Fruit fly (Drosophila melanogaster): ENCODE data around the gene CG8833.

The CG8833 gene

DNA sequence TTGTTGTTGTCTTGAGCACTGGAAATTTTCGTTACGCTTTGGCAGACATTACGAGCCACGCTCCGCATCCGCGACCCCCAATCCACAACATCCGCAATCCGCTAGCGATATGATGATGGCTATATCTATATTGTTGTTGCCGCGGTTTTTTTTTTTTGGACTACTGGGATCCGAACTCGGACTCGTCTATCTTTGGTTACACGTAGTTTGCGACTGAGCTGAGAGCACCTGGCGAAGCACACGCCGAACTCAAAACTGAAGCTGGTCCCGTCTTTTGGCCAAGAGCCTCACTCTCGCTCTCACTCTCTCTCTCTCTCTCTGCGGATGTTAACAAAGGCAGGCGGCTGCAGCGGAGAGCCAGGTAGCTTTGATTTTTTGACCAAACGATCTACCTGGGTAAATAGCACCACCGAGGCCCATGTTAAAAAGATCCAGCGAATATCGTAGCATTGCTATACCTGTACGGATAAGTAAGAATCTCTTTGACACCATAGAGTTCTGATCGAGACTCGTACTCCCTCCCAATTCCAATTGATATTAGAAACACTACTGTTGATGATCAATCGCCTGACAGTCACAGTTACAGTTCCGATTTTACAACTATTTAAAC, 3.6 kb downstream of the CG8833 start, which contains the start of gene Rgl (continued):
- TF ChIP-seq CG15479 (GFP tag; optimal IDR thresholded peaks at IDR 0.05): peak; percentile 48
- no peak for TF ChIP-seq br (optimal IDR thresholded peaks at IDR 0.05)
- TF ChIP-seq Meics (GFP tag; optimal IDR thresholded peaks at IDR 0.05): no peak
- no peak for TF ChIP-seq E2f1 (GFP tag; IDR thresholded peaks at IDR 0.05)
- no peak for TF ChIP-seq row (GFP tag; IDR thresholded peaks at IDR 0.05)
- TF ChIP-seq CG4282 (GFP tag; optimal IDR thresholded peaks at IDR 0.05): no peak
- TF ChIP-seq Camta (GFP tag; optimal IDR thresholded peaks at IDR 0.05): no peak
- no peak for TF ChIP-seq CG2116 (GFP tag; optimal IDR thresholded peaks at IDR 0.05)
- TF ChIP-seq fd96Cb (tag; optimal IDR thresholded peaks at IDR 0.05): no peak
- TF ChIP-seq bsh (GFP tag; optimal IDR thresholded peaks at IDR 0.05): no peak
- no peak for TF ChIP-seq sug (tag; optimal IDR thresholded peaks at IDR 0.05)
- no peak for TF ChIP-seq tx (GFP tag; optimal IDR thresholded peaks at IDR 0.05)
- TF ChIP-seq gcm (GFP tag; optimal IDR thresholded peaks at IDR 0.05): no peak
- no peak for TF ChIP-seq CG15601 (tag; optimal IDR thresholded peaks at IDR 0.05)
- TF ChIP-seq Oaz (GFP tag; IDR thresholded peaks at IDR 0.05): no peak
- no peak for TF ChIP-seq CG33557 (GFP tag; optimal IDR thresholded peaks at IDR 0.05)
- no peak for TF ChIP-seq hb (GFP tag; IDR thresholded peaks at IDR 0.05; ENCODE audit: partially characterized antibody)
- TF ChIP-seq CG11723 (GFP tag; optimal IDR thresholded peaks at IDR 0.05): no peak
- no peak for TF ChIP-seq Sin3A (optimal IDR thresholded peaks at IDR 0.05)
- TF ChIP-seq repo (GFP tag; optimal IDR thresholded peaks at IDR 0.05): no peak
- no peak for TF ChIP-seq CG9215 (GFP tag; IDR thresholded peaks at IDR 0.05)
- TF ChIP-seq CG2678 (tag; optimal IDR thresholded peaks at IDR 0.05): no peak
- TF ChIP-seq ci (GFP tag; IDR thresholded peaks at IDR 0.05): peak; percentile 54; the same call in 1 of the 3 replicates
- no peak for TF ChIP-seq Doc3 (GFP tag; IDR thresholded peaks at IDR 0.05; ENCODE audit: partially characterized antibody)
- TF ChIP-seq tio (GFP tag; optimal IDR thresholded peaks at IDR 0.05): no peak
- no peak for TF ChIP-seq H15 (GFP tag; IDR thresholded peaks at IDR 0.05)
- TF ChIP-seq pros (GFP tag; optimal IDR thresholded peaks at IDR 0.05): peak; percentile 27
- TF ChIP-seq hth (optimal IDR thresholded peaks at IDR 0.05): no peak
- no peak for TF ChIP-seq CG6254 (GFP tag; optimal IDR thresholded peaks at IDR 0.05)
- TF ChIP-seq fd64A (GFP tag; optimal IDR thresholded peaks at IDR 0.05): no peak
- peak; percentile 72 for TF ChIP-seq nom (GFP tag; optimal IDR thresholded peaks at IDR 0.05)
- no peak for TF ChIP-seq CG30020 (tag; optimal IDR thresholded peaks at IDR 0.05)
- TF ChIP-seq HHEX (GFP tag; optimal IDR thresholded peaks at IDR 0.05): no peak
- TF ChIP-seq seq (GFP tag; IDR thresholded peaks at IDR 0.05): no peak
- peak; percentile 93 for TF ChIP-seq sqz (GFP tag; optimal IDR thresholded peaks at IDR 0.05)
- no peak for TF ChIP-seq CG11456 (GFP tag; IDR thresholded peaks at IDR 0.05)
- TF ChIP-seq Asciz (GFP tag; optimal IDR thresholded peaks at IDR 0.05): no peak
- no peak for TF ChIP-seq NfI (GFP tag; optimal IDR thresholded peaks at IDR 0.05)
- TF ChIP-seq croc (GFP tag; conservative IDR thresholded peaks at IDR 0.05): no peak
- TF ChIP-seq Pdp1 (GFP tag; optimal IDR thresholded peaks at IDR 0.05): peak in 1 of 2 experiments; percentile 19
- TF ChIP-seq CrebB (tag; optimal IDR thresholded peaks at IDR 0.05): peak; percentile 1
- TF ChIP-seq slp2 (GFP tag; optimal IDR thresholded peaks at IDR 0.05): no peak
- no peak for TF ChIP-seq so (GFP tag; IDR thresholded peaks at IDR 0.05)
- TF ChIP-seq her (GFP tag; optimal IDR thresholded peaks at IDR 0.05): no peak
- TF ChIP-seq gcm2 (GFP tag; optimal IDR thresholded peaks at IDR 0.05): no peak
- no peak for TF ChIP-seq chif (GFP tag; optimal IDR thresholded peaks at IDR 0.05)
- no peak for TF ChIP-seq tll (GFP tag; optimal IDR thresholded peaks at IDR 0.05)
- TF ChIP-seq pita (GFP tag; optimal IDR thresholded peaks at IDR 0.05): no peak
- no peak for TF ChIP-seq CG14860 (GFP tag; IDR thresholded peaks at IDR 0.05; ENCODE audit: partially characterized antibody)
- TF ChIP-seq Xrp1 (GFP tag; IDR thresholded peaks at IDR 0.05): no peak
- no peak for TF ChIP-seq az2 (GFP tag; optimal IDR thresholded peaks at IDR 0.05)

Data from whole organism, embryonic.